In genomic region chrX:16834259-16834658, dm6 we compare ENCODE assay signal across 1 fruit fly cellular context.
TF ChIP-seq lines count a peak whose summit lies in the region.

No protein-coding gene starts in this region.

TF ChIP-seq in whole organism, embryonic, 481 proteins besides CTCF, POLR2A, EP300 and RAD21 (continued from another document and continues in another):
- TF ChIP-seq CG10267 (tag; optimal IDR thresholded peaks at IDR 0.05; lab: Kevin White, UChicago) (no peak), CG7372 (GFP tag; IDR thresholded peaks at IDR 0.05; lab: Robert Waterston, UW) (peak; percentile 14; the same call in 1 of the 2 replicates), CG17385 (GFP tag; optimal IDR thresholded peaks at IDR 0.05; lab: Kevin White, UChicago) (peak; percentile 46), CG1024 (GFP tag; IDR thresholded peaks at IDR 0.05; lab: Robert Waterston, UW) (no peak), CG31365 (tag; optimal IDR thresholded peaks at IDR 0.05; lab: Kevin White, UChicago) (no peak), CG9876 (GFP tag; optimal IDR thresholded peaks at IDR 0.05; lab: Kevin White, UChicago) (no peak), shn (GFP tag; optimal IDR thresholded peaks at IDR 0.05; lab: Kevin White, UChicago) (peak; percentile 31), al (GFP tag; IDR thresholded peaks at IDR 0.05; lab: Robert Waterston, UW) (no peak), Ravus (GFP tag; IDR thresholded peaks at IDR 0.05; lab: Robert Waterston, UW) (no peak), HHEX (GFP tag; optimal IDR thresholded peaks at IDR 0.05; lab: Kevin White, UChicago) (no peak), repo (GFP tag; optimal IDR thresholded peaks at IDR 0.05; lab: Kevin White, UChicago) (no peak), CG32772 (GFP tag; IDR thresholded peaks at IDR 0.05; lab: Robert Waterston, UW) (peak; percentile 6; the same call in 1 of the 2 replicates), stc (GFP tag; IDR thresholded peaks at IDR 0.05; lab: Robert Waterston, UW) (0 out of 2 replicates have a peak, but pooled peaks have one; percentile 47), jigr1 (GFP tag; IDR thresholded peaks at IDR 0.05; lab: Robert Waterston, UW) (no peak), Blimp-1 (GFP tag; optimal IDR thresholded peaks at IDR 0.05; lab: Kevin White, UChicago) (peak; percentile 28), Neu2 (GFP tag; optimal IDR thresholded peaks at IDR 0.05; lab: Kevin White, UChicago; ENCODE audit: borderline replicate concordance) (no peak), CG16863 (GFP tag; optimal IDR thresholded peaks at IDR 0.05; lab: Kevin White, UChicago) (peak; percentile 23), CG42726 (GFP tag; IDR thresholded peaks at IDR 0.05; lab: Robert Waterston, UW; ENCODE audit: partially characterized antibody) (no peak), Bdp1 (GFP tag; optimal IDR thresholded peaks at IDR 0.05; lab: Kevin White, UChicago) (no peak), CG2120 (GFP tag; optimal IDR thresholded peaks at IDR 0.05; lab: Kevin White, UChicago) (peak; percentile 60), CG4730 (GFP tag; IDR thresholded peaks at IDR 0.05; lab: Robert Waterston, UW) (0 out of 2 replicates have a peak, but pooled peaks have one; percentile 36), ewg (GFP tag; optimal IDR thresholded peaks at IDR 0.05; lab: Kevin White, UChicago) (peak; percentile 45), CG1792 (GFP tag; optimal IDR thresholded peaks at IDR 0.05; lab: Kevin White, UChicago) (no peak), CG17361 (GFP tag; IDR thresholded peaks at IDR 0.05; lab: Robert Waterston, UW) (peak; percentile 76), yki (optimal IDR thresholded peaks at IDR 0.05; lab: Kevin White, UChicago) (no peak), usp (GFP tag; optimal IDR thresholded peaks at IDR 0.05; lab: Kevin White, UChicago) (no peak), Jarid2 (GFP tag; optimal IDR thresholded peaks at IDR 0.05; lab: Kevin White, UChicago) (no peak), CG7928 (GFP tag; optimal IDR thresholded peaks at IDR 0.05; lab: Kevin White, UChicago) (no peak), CG12071 (GFP tag; optimal IDR thresholded peaks at IDR 0.05; lab: Kevin White, UChicago) (no peak), CG12942 (GFP tag; optimal IDR thresholded peaks at IDR 0.05; lab: Kevin White, UChicago) (peak; percentile 13), pnt (GFP tag; optimal IDR thresholded peaks at IDR 0.05; lab: Kevin White, UChicago) (no peak), chif (GFP tag; optimal IDR thresholded peaks at IDR 0.05; lab: Kevin White, UChicago) (peak in 1 of 2 experiments; percentile 48), tin (GFP tag; optimal IDR thresholded peaks at IDR 0.05; lab: Kevin White, UChicago) (no peak), CG11398 (GFP tag; optimal IDR thresholded peaks at IDR 0.05; lab: Kevin White, UChicago) (peak; percentile 28), HmgZ (tag; optimal IDR thresholded peaks at IDR 0.05; lab: Kevin White, UChicago) (no peak), CG14014 (GFP tag; IDR thresholded peaks at IDR 0.05; lab: Robert Waterston, UW) (no peak), ATbp (GFP tag; optimal IDR thresholded peaks at IDR 0.05; lab: Kevin White, UChicago) (peak; percentile 48), fu2 (GFP tag; optimal IDR thresholded peaks at IDR 0.05; lab: Kevin White, UChicago) (peak; percentile 27), NK7.1 (GFP tag; optimal IDR thresholded peaks at IDR 0.05; lab: Kevin White, UChicago) (no peak), scrt (GFP tag; optimal IDR thresholded peaks at IDR 0.05; lab: Kevin White, UChicago) (no peak), CG12659 (GFP tag; optimal IDR thresholded peaks at IDR 0.05; lab: Kevin White, UChicago) (peak; percentile 54), Atf-2 (GFP tag; optimal IDR thresholded peaks at IDR 0.05; lab: Kevin White, UChicago) (peak; percentile 18), sc (optimal IDR thresholded peaks at IDR 0.05; lab: Kevin White, UChicago) (no peak), sc (GFP tag; optimal IDR thresholded peaks at IDR 0.05; lab: Kevin White, UChicago) (peak; percentile 10), Fer3 (tag; optimal IDR thresholded peaks at IDR 0.05; lab: Kevin White, UChicago) (peak; percentile 12), CG6689 (GFP tag; IDR thresholded peaks at IDR 0.05; lab: Robert Waterston, UW) (peak; percentile 55), CG10321 (GFP tag; IDR thresholded peaks at IDR 0.05; lab: Robert Waterston, UW) (no peak), sima (GFP tag; optimal IDR thresholded peaks at IDR 0.05; lab: Kevin White, UChicago) (no peak), croc (GFP tag; conservative IDR thresholded peaks at IDR 0.05; lab: Robert Waterston, UW) (no peak), trh (GFP tag; optimal IDR thresholded peaks at IDR 0.05; lab: Kevin White, UChicago) (no peak), so (GFP tag; IDR thresholded peaks at IDR 0.05; lab: Robert Waterston, UW) (peak; percentile 41; the same call in 1 of the 3 replicates), Hr51 (GFP tag; optimal IDR thresholded peaks at IDR 0.05; lab: Kevin White, UChicago) (peak in 1 of 2 experiments; percentile 75), inv (GFP tag; IDR thresholded peaks at IDR 0.05; lab: Robert Waterston, UW; ENCODE audit: partially characterized antibody) (no peak), insv (GFP tag; optimal IDR thresholded peaks at IDR 0.05; lab: Kevin White, UChicago) (no peak), CG16813 (GFP tag; IDR thresholded peaks at IDR 0.05; lab: Robert Waterston, UW; ENCODE audit: partially characterized antibody) (no peak), dysf (GFP tag; IDR thresholded peaks at IDR 0.05; lab: Robert Waterston, UW) (peak; percentile 56; the same call in 1 of the 3 replicates), CG14667 (GFP tag; IDR thresholded peaks at IDR 0.05; lab: Robert Waterston, UW) (no peak), CG15269 (tag; optimal IDR thresholded peaks at IDR 0.05; lab: Kevin White, UChicago) (peak; percentile 60), CG9817 (tag; optimal IDR thresholded peaks at IDR 0.05; lab: Kevin White, UChicago) (peak; percentile 48), bab2 (GFP tag; optimal IDR thresholded peaks at IDR 0.05; lab: Kevin White, UChicago) (peak; percentile 26), exex (tag; optimal IDR thresholded peaks at IDR 0.05; lab: Kevin White, UChicago) (no peak), nerfin-2 (GFP tag; IDR thresholded peaks at IDR 0.05; lab: Robert Waterston, UW; ENCODE audit: partially characterized antibody) (no peak), CG33557 (GFP tag; optimal IDR thresholded peaks at IDR 0.05; lab: Kevin White, UChicago) (no peak), bsh (GFP tag; optimal IDR thresholded peaks at IDR 0.05; lab: Kevin White, UChicago) (peak; percentile 53 to 80), zfh1 (GFP tag; IDR thresholded peaks at IDR 0.05; lab: Robert Waterston, UW) (no peak), CG6813 (GFP tag; optimal IDR thresholded peaks at IDR 0.05; lab: Kevin White, UChicago) (no peak), CoRest (tag; optimal IDR thresholded peaks at IDR 0.05; lab: Kevin White, UChicago) (peak; percentile 67), tio (GFP tag; optimal IDR thresholded peaks at IDR 0.05; lab: Kevin White, UChicago) (peak; percentile 22), crp (GFP tag; optimal IDR thresholded peaks at IDR 0.05; lab: Kevin White, UChicago) (no peak), BtbVII (GFP tag; optimal IDR thresholded peaks at IDR 0.05; lab: Kevin White, UChicago) (no peak), HLH4C (GFP tag; IDR thresholded peaks at IDR 0.05; lab: Robert Waterston, UW; ENCODE audit: partially characterized antibody) (no peak), ham (GFP tag; IDR thresholded peaks at IDR 0.05; lab: Robert Waterston, UW) (no peak), Poxn (GFP tag; IDR thresholded peaks at IDR 0.05; lab: Robert Waterston, UW) (no peak), hkb (optimal IDR thresholded peaks at IDR 0.05; lab: Kevin White, UChicago) (no peak), hkb (GFP tag; IDR thresholded peaks at IDR 0.05; lab: Robert Waterston, UW) (0 out of 2 replicates have a peak, but pooled peaks have one; percentile 32), Atf6 (GFP tag; IDR thresholded peaks at IDR 0.05; lab: Robert Waterston, UW) (no peak), dati (GFP tag; IDR thresholded peaks at IDR 0.05; lab: Robert Waterston, UW) (no peak), Lpt (GFP tag; optimal IDR thresholded peaks at IDR 0.05; lab: Kevin White, UChicago) (no peak), pb (GFP tag; optimal IDR thresholded peaks at IDR 0.05; lab: Kevin White, UChicago) (no peak), zfh2 (GFP tag; optimal IDR thresholded peaks at IDR 0.05; lab: Kevin White, UChicago) (no peak), Ssrp (tag; optimal IDR thresholded peaks at IDR 0.05; lab: Kevin White, UChicago) (peak; percentile 55), CG17568 (GFP tag; optimal IDR thresholded peaks at IDR 0.05; lab: Kevin White, UChicago) (peak; percentile 5), CG1832 (GFP tag; optimal IDR thresholded peaks at IDR 0.05; lab: Kevin White, UChicago) (no peak), Dref (GFP tag; IDR thresholded peaks at IDR 0.05; lab: Robert Waterston, UW) (no peak), ase (GFP tag; IDR thresholded peaks at IDR 0.05; lab: Robert Waterston, UW) (no peak), ara (GFP tag; IDR thresholded peaks at IDR 0.05; lab: Robert Waterston, UW) (no peak), sisA (GFP tag; IDR thresholded peaks at IDR 0.05; lab: Robert Waterston, UW) (no peak), nmo (GFP tag; optimal IDR thresholded peaks at IDR 0.05; lab: Kevin White, UChicago) (peak; percentile 46), CG4424 (GFP tag; optimal IDR thresholded peaks at IDR 0.05; lab: Kevin White, UChicago) (no peak), Ets65A (GFP tag; lab: Kevin White, UChicago) (peak; percentile 63), CG12391 (tag; optimal IDR thresholded peaks at IDR 0.05; lab: Kevin White, UChicago) (peak; percentile 55), CG11723 (GFP tag; optimal IDR thresholded peaks at IDR 0.05; lab: Kevin White, UChicago) (peak; percentile 32), CG13123 (GFP tag; optimal IDR thresholded peaks at IDR 0.05; lab: Kevin White, UChicago) (no peak), gcm (GFP tag; optimal IDR thresholded peaks at IDR 0.05; lab: Kevin White, UChicago) (peak; percentile 42), YL-1 (GFP tag; optimal IDR thresholded peaks at IDR 0.05; lab: Kevin White, UChicago) (no peak), CG14965 (GFP tag; optimal IDR thresholded peaks at IDR 0.05; lab: Kevin White, UChicago; ENCODE audit: borderline replicate concordance) (no peak), Atf3 (GFP tag; optimal IDR thresholded peaks at IDR 0.05; lab: Kevin White, UChicago) (no peak), zf30C (GFP tag; optimal IDR thresholded peaks at IDR 0.05; lab: Kevin White, UChicago) (no peak), ac (GFP tag; optimal IDR thresholded peaks at IDR 0.05; lab: Kevin White, UChicago) (no peak), ems (GFP tag; optimal IDR thresholded peaks at IDR 0.05; lab: Kevin White, UChicago) (no peak), pho (GFP tag; optimal IDR thresholded peaks at IDR 0.05; lab: Kevin White, UChicago) (peak; percentile 23), B-H2 (GFP tag; optimal IDR thresholded peaks at IDR 0.05; lab: Kevin White, UChicago) (no peak), dmrt99B (tag; optimal IDR thresholded peaks at IDR 0.05; lab: Kevin White, UChicago) (peak; percentile 64), bowl (GFP tag; IDR thresholded peaks at IDR 0.05; lab: Robert Waterston, UW) (no peak), Usf (GFP tag; optimal IDR thresholded peaks at IDR 0.05; lab: Kevin White, UChicago) (no peak), CG10979 (tag; optimal IDR thresholded peaks at IDR 0.05; lab: Kevin White, UChicago) (peak; percentile 29), CG10147 (GFP tag; optimal IDR thresholded peaks at IDR 0.05; lab: Kevin White, UChicago) (no peak), Antp (GFP tag; optimal IDR thresholded peaks at IDR 0.05; lab: Kevin White, UChicago) (no peak), pzg (GFP tag; optimal IDR thresholded peaks at IDR 0.05; lab: Kevin White, UChicago) (no peak), wor (GFP tag; IDR thresholded peaks at IDR 0.05; lab: Robert Waterston, UW) (peak; percentile 33; the same call in 1 of the 2 replicates), sens-2 (GFP tag; IDR thresholded peaks at IDR 0.05; lab: Robert Waterston, UW) (no peak), gsb (GFP tag; IDR thresholded peaks at IDR 0.05; lab: Robert Waterston, UW) (no peak), Dll (GFP tag; IDR thresholded peaks at IDR 0.05; lab: Robert Waterston, UW; ENCODE audit: partially characterized antibody) (no peak), CG34376 (GFP tag; optimal IDR thresholded peaks at IDR 0.05; lab: Kevin White, UChicago) (no peak), stwl (tag; optimal IDR thresholded peaks at IDR 0.05; lab: Kevin White, UChicago) (no peak), Dad (GFP tag; optimal IDR thresholded peaks at IDR 0.05; lab: Kevin White, UChicago) (no peak), CG5180 (GFP tag; optimal IDR thresholded peaks at IDR 0.05; lab: Kevin White, UChicago) (no peak), CG1602 (GFP tag; optimal IDR thresholded peaks at IDR 0.05; lab: Kevin White, UChicago) (no peak), CG7987 (GFP tag; optimal IDR thresholded peaks at IDR 0.05; lab: Kevin White, UChicago) (no peak), CG13424 (tag; optimal IDR thresholded peaks at IDR 0.05; lab: Kevin White, UChicago) (peak; percentile 60), CG12769 (tag; optimal IDR thresholded peaks at IDR 0.05; lab: Kevin White, UChicago) (no peak), CG2889 (GFP tag; IDR thresholded peaks at IDR 0.05; lab: Robert Waterston, UW) (no peak), Sox102F (GFP tag; optimal IDR thresholded peaks at IDR 0.05; lab: Kevin White, UChicago) (peak; percentile 53), D19A (tag; optimal IDR thresholded peaks at IDR 0.05; lab: Kevin White, UChicago) (peak; percentile 26), seq (GFP tag; IDR thresholded peaks at IDR 0.05; lab: Robert Waterston, UW) (0 out of 2 replicates have a peak, but pooled peaks have one; percentile 17), Lim3 (GFP tag; IDR thresholded peaks at IDR 0.05; lab: Robert Waterston, UW) (no peak), CG11560 (tag; IDR thresholded peaks at IDR 0.05; lab: Robert Waterston, UW) (no peak), CG2202 (tag; optimal IDR thresholded peaks at IDR 0.05; lab: Kevin White, UChicago) (no peak), mld (GFP tag; IDR thresholded peaks at IDR 0.05; lab: Robert Waterston, UW; ENCODE audit: partially characterized antibody) (no peak), Ada2b (GFP tag; IDR thresholded peaks at IDR 0.05; lab: Robert Waterston, UW) (0 out of 2 replicates have a peak, but pooled peaks have one; percentile 31), CG13624 (GFP tag; optimal IDR thresholded peaks at IDR 0.05; lab: Kevin White, UChicago) (no peak), Hr3 (GFP tag; optimal IDR thresholded peaks at IDR 0.05; lab: Kevin White, UChicago) (peak; percentile 15), HLH3B (GFP tag; IDR thresholded peaks at IDR 0.05; lab: Robert Waterston, UW) (no peak), gce (GFP tag; IDR thresholded peaks at IDR 0.05; lab: Robert Waterston, UW) (no peak), CG5245 (GFP tag; optimal IDR thresholded peaks at IDR 0.05; lab: Kevin White, UChicago) (no peak)
